Worm (Caenorhabditis elegans): ENCODE results near the gene nhr-150.

Gene nhr-150

DNA sequence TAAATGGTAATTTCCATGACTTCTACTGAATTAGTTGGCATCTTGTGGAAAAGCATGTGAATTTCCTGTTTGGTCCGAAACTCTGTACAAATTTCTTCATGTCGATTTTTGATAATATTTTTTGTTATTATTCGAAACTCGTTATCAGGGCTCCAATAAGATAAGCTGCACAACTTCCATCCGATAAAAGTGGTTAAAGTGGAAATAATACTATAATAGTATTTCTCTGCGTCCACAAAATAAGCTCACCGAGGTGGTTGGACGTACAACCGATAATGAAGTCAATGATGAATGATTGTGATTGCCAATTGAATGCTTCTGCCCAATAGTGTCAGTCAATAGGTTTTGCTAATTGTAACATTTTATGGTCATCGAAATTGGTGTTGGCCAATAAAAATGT lies 32.9 kb downstream of the nhr-150 start, which contains the start of gene T26H5.4:
Gene T26H5.4, minus strand, starts transcription at position 294 of the 400 bp plus-strand sequence.
- no peak for TF ChIP-seq unc-62 (GFP tag; optimal IDR thresholded peaks at IDR 0.05)

DNA sequence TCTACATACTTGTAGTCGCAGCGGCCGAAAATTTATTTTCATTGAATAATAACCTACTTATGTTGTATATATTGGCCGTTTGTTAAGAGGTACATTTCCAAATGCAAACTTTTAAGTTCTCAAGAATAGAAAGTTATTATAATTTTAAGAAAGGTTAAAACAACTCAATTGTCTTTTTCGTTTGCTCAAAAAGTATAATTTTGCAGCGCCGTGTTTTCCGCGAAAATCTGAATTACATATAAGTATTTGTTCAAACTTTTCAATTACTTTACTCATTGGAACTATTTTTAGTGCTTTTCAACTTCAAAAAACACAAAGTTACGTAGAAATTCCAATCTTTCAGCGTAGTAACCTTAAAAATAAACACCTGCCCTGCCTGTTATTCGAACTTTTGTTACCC lies 35.8 kb downstream of the nhr-150 start, which contains the start of gene srh-239:
Gene srh-239, plus strand, starts transcription at position 301 of the 400 bp plus-strand sequence.
- no peak for TF ChIP-seq unc-62 (GFP tag; optimal IDR thresholded peaks at IDR 0.05)

DNA sequence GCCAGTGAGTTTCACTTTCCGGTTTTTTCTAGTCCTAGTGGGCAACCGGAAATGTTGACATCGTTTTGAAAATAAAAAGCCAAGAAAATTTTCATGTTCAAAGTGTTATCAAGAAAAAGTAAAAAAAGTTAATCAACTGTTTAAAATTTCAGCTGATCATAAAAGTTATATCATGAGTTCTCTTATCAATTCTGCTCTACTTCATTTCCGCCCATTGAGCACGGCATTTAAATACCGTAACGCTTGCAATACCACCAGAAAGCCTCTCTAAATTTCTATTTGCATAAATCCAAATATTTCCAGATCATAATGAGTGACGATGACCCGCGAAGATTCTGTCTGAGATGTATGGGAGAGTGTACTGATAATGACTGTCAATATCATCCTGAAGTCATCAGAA lies 36.6 kb downstream of the nhr-150 start, which contains the start of gene T26H5.9:
Gene T26H5.9, plus strand, starts transcription at position 302 of the 400 bp plus-strand sequence.
- no peak for TF ChIP-seq unc-62 (GFP tag; optimal IDR thresholded peaks at IDR 0.05)

- TF ChIP-seq unc-62 (GFP tag; optimal IDR thresholded peaks at IDR 0.05) = no peak
Observed at ce11 chrV:15444188-15444587, 37.1 kb downstream of the nhr-150 start, which contains the start of gene T26H5.11. TSS of gene T26H5.11 (minus strand) at chrV:15444288.

- no peak for TF ChIP-seq unc-62 (GFP tag; optimal IDR thresholded peaks at IDR 0.05)
Observed at ce11 chrV:15443708-15444107, 37.6 kb downstream of the nhr-150 start, which contains the start of gene T26H5.10. TSS of gene T26H5.10 (minus strand) at chrV:15443808.

ce11 chrV:15442384-15442783 lies 38.9 kb downstream of the nhr-150 start:
- TF ChIP-seq unc-62 (GFP tag; optimal IDR thresholded peaks at IDR 0.05) = no peak

DNA sequence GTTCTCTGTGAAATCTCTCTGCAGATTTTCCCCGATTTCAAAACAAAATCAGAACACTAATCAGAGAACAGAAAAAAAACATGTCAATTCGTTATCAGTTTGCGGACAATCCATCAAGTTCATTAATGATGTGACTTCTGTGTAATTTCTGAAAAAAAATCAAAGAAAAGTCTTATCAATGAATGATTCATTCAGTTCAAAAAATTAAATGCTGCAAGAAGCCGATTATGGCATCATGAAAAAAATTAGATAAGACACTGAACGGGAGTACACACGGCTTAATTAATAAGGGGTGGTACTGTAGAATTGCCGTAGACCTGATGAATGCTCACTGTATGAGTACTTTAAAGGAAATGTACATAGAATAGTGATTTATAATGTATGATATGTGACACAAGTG lies 45.1 kb downstream of the nhr-150 start:
- no peak for TF ChIP-seq unc-62 (GFP tag; optimal IDR thresholded peaks at IDR 0.05)

- no peak for TF ChIP-seq unc-62 (GFP tag; optimal IDR thresholded peaks at IDR 0.05)
Observed at ce11 chrV:15434647-15435046, 46.6 kb downstream of the nhr-150 start.

DNA sequence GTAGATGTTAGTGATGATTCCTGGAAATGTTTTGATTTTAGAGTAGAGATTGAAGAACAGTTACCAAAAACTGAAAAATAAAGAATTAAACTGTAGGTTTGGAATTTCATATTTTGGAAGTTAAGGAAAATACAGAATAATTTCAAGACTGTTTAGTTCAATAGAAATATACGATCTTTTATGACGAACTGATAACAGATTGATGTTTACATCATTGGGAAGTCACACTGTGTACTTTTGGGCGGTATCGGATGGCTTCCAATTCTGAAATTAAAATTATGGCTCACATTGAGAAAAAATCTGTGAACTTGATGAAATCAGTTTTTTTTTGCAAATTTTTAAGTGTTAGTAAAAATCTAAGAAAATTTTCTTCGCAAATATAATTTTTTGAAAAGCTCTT lies 48.8 kb downstream of the nhr-150 start, which contains the start of gene T26H5.8:
Gene T26H5.8, minus strand, starts transcription at position 270 of the 400 bp plus-strand sequence.
- TF ChIP-seq unc-62 (GFP tag; optimal IDR thresholded peaks at IDR 0.05) = no peak

- TF ChIP-seq unc-62 (GFP tag; optimal IDR thresholded peaks at IDR 0.05) = no peak
Observed at ce11 chrV:15431322-15432052, 49.8 kb downstream of the nhr-150 start.

Data from whole organism, dauer.